Fruit fly (Drosophila melanogaster) whole organism: ENCODE measurements around the gene CG31077.

Experiments
- CG8478 ChIP-seq: fragments of >200 bp; optimal IDR thresholded peaks from 2 replicates; lab custom pipeline; 2018; ENCODE audit warnings: inconsistent platforms
- Dll ChIP-seq: fragments of >200 bp; optimal IDR thresholded peaks from 2 replicates; lab custom pipeline; 2017
- EcR ChIP-seq, 2 experiments: fragments of >200 bp; optimal IDR thresholded peaks; 2 replicates each; lab custom pipeline; 2017; ENCODE audit warnings: missing biosample characterization in 2 of 2, missing genetic modification characterization in 2 of 2, missing genetic modification reagents in 2 of 2
- pan ChIP-seq: fragments of >200 bp; optimal IDR thresholded peaks from 2 replicates; lab custom pipeline; 2017
- psq ChIP-seq: fragments of >200 bp; optimal IDR thresholded peaks from 2 replicates; lab custom pipeline; 2017
- usp ChIP-seq: fragments of >200 bp; optimal IDR thresholded peaks from 2 replicates; lab custom pipeline; 2017; ENCODE audit warnings: missing biosample characterization, missing genetic modification characterization, mixed read lengths

dm6 chr3R:26968823-26969638 is 30.5 kb upstream of the CG31077 start:
- TF ChIP-seq Dll (no peak), CG8478 (lab: Kevin White, UChicago) (no peak), pan (lab: Kevin White, UChicago) (no peak), psq (lab: Kevin White, UChicago) (no peak), usp (GFP tag; lab: Kevin White, UChicago) (no peak), EcR (GFP tag; optimal IDR thresholded peaks at IDR 0.05; lab: Kevin White, UChicago) (peak in 1 of 2 experiments; percentile 75)
